Worm (Caenorhabditis elegans) whole organism, L4/young adult: ENCODE data around the gene dpy-1.

Source experiments
- W03F9.2 ChIP-seq: fragments of 150-350 bp; optimal IDR thresholded peaks from 2 replicates; lab custom pipeline; 2014; ENCODE audit warnings: missing biosample characterization, missing genetic modification characterization
- dao-5 ChIP-seq: sonication (generic microtip); optimal IDR thresholded peaks from 2 replicates; lab custom pipeline; 2016; ENCODE audit warnings: missing genotype, missing genetic modification characterization, moderate library complexity, missing compliant biosample characterization
- him-1 ChIP-seq: sonication (generic microtip); optimal IDR thresholded peaks from 2 replicates; lab custom pipeline; 2016; ENCODE audit warnings: missing genotype, missing genetic modification reagents, missing genetic modification characterization, missing compliant biosample characterization

Gene dpy-1

DNA sequence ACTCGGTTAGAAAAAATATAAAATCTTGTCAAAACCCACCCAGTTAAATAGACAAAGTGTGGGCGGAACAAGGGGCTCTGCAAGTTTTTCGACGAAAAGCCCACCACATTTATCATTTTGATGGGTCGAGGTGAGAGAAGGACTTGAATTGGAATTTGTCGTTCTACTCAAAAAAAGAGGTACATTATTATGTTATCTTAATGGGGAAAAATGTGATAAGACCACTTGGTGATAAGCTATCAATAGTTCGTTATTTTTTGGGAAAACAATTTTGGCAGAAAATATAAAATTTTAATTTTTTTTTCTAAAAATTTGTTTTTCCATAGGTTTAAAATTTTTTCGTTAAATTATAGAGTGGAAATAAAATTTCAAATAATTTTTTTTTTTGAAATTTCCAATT lies 2.0 kb upstream of the dpy-1 start:
- TF ChIP-seq dao-5 (tag; lab: Kevin White, UChicago) (no peak), W03F9.2 (tag; lab: Kevin White, UChicago) (no peak), him-1 (tag; lab: Kevin White, UChicago) (no peak)

- TF ChIP-seq him-1 (tag; lab: Kevin White, UChicago) (no peak), W03F9.2 (tag; lab: Kevin White, UChicago) (no peak), dao-5 (tag; lab: Kevin White, UChicago) (no peak)
Measured at ce11 chrIII:2032327-2033093, 15.3 kb downstream of the dpy-1 start.

DNA sequence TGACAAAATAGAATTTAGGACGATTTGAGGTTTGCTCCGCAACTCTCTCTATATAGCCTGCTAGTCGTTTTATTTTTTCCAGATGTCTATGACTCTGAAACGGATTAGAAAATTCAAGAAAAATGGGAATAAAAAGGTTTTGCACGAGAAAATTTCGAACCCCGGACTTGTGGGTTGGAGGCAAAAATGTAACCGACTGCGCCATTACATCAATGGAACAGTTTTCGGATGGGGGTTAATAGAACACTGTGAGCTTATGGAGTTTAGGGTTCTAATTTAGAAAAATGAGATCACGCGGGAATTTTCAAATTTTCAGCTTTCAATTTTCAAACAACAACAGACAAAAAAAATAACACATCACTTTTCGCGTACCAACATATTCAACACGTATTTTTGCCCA lies 16.1 kb downstream of the dpy-1 start:
- no peak for TF ChIP-seq him-1 (tag; lab: Kevin White, UChicago)
- TF ChIP-seq W03F9.2 (tag; lab: Kevin White, UChicago) = no peak
- no peak for TF ChIP-seq dao-5 (tag; lab: Kevin White, UChicago)

ce11 chrIII:2030776-2031565 lies 16.8 kb downstream of the dpy-1 start:
- TF ChIP-seq him-1 (tag; lab: Kevin White, UChicago) (no peak), dao-5 (tag; lab: Kevin White, UChicago) (no peak), W03F9.2 (tag; lab: Kevin White, UChicago) (no peak)

DNA sequence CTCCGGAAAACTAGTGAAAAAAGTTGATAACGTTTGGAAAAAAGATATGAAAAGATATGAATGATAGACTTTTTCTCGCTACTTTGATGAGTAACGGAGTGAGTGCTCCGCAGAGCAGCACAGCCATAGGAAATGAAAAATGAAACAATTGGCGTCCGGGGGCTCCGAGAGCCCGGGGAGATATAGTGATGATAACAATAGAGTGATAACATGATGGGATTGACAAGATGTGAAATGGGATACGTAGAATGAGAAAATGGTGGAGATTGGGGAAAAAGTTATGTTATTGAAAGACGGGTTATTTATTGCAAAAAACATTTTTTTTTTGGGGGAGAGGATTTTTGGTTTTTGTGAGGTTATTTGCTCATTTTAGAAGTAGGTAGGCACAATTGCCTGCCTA lies 20.3 kb downstream of the dpy-1 start:
- no peak for TF ChIP-seq him-1 (tag; lab: Kevin White, UChicago)
- TF ChIP-seq dao-5 (tag; lab: Kevin White, UChicago) = no peak
- TF ChIP-seq W03F9.2 (tag; lab: Kevin White, UChicago) = no peak

- TF ChIP-seq W03F9.2 (tag; lab: Kevin White, UChicago) (no peak), dao-5 (tag; lab: Kevin White, UChicago) (no peak), him-1 (tag; lab: Kevin White, UChicago) (no peak)
Measured at ce11 chrIII:2021495-2021894, 26.3 kb downstream of the dpy-1 start, which contains the start of gene ckr-2. Gene ckr-2 (minus strand): TSS chrIII:2021595.

DNA sequence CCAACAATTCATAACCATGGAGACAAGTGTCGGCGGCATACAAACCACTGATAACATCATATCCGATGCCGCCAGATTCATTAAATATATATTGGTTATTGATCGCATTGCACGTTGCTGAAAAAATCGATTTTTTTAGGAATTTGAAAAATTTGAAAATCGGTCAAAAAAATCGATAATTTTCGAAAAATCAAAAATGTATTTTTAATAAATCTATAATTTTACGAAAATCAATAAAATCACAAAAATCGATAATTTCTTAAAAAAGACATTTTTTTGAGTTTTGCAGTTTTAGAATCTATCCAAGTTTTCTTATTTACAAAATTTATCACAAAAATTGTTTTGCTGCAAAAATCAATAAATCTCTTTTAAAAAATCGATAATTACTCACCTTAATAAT lies 32.3 kb downstream of the dpy-1 start:
- TF ChIP-seq dao-5 (tag; lab: Kevin White, UChicago) = no peak
- no peak for TF ChIP-seq W03F9.2 (tag; lab: Kevin White, UChicago)
- TF ChIP-seq him-1 (tag; lab: Kevin White, UChicago) = no peak

ce11 chrIII:2013156-2013854 lies 34.5 kb downstream of the dpy-1 start:
- TF ChIP-seq W03F9.2 (tag; lab: Kevin White, UChicago) (no peak), him-1 (tag; lab: Kevin White, UChicago) (no peak), dao-5 (tag; lab: Kevin White, UChicago) (no peak)

DNA sequence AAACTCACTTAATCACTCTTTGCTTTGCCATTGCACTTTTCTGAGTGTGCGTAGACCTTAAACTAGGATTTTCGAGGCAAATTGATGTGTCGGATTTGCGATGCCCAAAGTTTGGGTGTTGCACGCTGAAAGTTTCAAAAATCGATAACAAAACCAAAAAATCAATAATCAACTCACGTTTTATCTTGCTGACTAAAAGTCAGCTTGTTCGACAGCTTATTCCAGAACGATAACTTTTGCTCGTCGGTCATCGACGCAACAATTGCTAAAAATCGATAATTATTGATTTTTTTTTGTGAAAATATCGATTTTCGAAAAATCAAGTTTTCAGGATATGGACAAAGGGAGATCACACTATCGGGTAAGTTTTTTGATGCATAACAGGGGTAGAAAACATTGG lies 35.2 kb downstream of the dpy-1 start:
- TF ChIP-seq him-1 (tag; lab: Kevin White, UChicago) (no peak), dao-5 (tag; lab: Kevin White, UChicago) (no peak), W03F9.2 (tag; lab: Kevin White, UChicago) (no peak)

ce11 chrIII:2008894-2009293 lies 38.9 kb downstream of the dpy-1 start:
- TF ChIP-seq W03F9.2 (tag; lab: Kevin White, UChicago) (no peak), him-1 (tag; lab: Kevin White, UChicago) (no peak), dao-5 (tag; lab: Kevin White, UChicago) (no peak)

DNA sequence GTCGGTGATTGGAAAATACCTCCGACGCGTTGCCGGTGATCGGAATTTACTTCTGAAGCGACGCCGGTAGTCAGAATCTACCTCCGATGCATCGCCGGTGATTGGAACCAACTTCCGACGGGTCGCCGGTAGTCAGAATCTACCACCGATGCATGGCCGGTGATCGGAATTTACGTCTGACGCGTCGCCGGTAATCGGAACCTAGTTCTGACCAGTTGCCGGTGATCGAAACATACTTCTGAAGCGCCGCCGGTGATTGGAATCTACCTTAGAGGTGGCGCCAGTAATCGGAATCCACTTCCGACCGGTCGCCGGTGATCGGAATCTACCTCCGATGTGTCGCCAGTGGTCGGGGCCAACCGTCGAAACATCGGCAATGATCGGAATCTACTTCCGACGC lies 39.5 kb downstream of the dpy-1 start:
- TF ChIP-seq dao-5 (tag; lab: Kevin White, UChicago) (no peak), W03F9.2 (tag; lab: Kevin White, UChicago) (no peak), him-1 (tag; lab: Kevin White, UChicago) (no peak)

DNA sequence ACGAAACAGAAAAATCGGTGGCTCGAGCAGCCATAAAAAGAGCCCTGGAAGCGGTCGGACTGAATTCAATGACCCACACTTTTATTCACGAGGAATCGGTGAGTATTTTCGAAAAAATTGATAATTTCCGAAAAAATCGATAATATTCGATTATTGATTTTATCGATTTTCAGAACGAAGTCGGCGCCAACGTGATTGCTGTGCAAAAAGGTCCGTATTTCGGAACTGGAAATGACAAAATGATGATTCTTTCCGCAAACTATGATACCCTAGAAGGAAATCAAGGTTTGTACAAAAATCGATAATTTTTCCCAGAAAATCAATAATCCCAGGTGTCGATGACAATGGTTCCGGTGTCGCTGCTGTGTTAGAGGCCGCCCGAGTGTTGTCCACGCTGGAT lies 40.9 kb downstream of the dpy-1 start:
- TF ChIP-seq dao-5 (tag; lab: Kevin White, UChicago) = no peak
- no peak for TF ChIP-seq him-1 (tag; lab: Kevin White, UChicago)
- no peak for TF ChIP-seq W03F9.2 (tag; lab: Kevin White, UChicago)

DNA sequence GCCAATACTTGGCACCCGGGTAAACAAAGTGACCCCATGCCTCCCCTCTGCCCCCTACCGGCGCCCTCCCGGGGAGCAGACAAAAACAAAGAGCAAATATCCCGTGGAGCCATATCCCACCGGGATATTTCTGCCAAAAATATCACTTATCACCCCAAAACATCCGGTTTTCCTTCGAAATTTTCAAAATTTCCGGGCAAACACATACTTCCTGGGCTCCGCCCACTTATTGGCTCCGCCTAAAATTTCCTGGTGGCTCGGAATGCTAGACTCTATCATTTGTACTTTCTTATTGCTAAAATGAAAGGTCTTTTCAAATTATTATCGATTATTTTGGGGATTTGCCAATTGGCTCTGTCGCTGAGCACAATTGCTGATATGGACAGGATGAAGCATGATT lies 42.1 kb downstream of the dpy-1 start, which contains the start of gene Y39A3B.1:
Gene Y39A3B.1 (plus strand): TSS at position 301 of the 400 bp plus-strand sequence.
- TF ChIP-seq W03F9.2 (tag; lab: Kevin White, UChicago) (no peak), dao-5 (tag; lab: Kevin White, UChicago) (no peak), him-1 (tag; lab: Kevin White, UChicago) (no peak)
